Worm (Caenorhabditis elegans) whole organism, L1 larva: ENCODE results near the gene R52.6.

ENCODE experiments used
- F16B12.6 ChIP-seq: fragments of 150-350 bp; optimal IDR thresholded peaks from 2 replicates; lab custom pipeline; 2014; ENCODE audit warnings: missing biosample characterization, missing genetic modification characterization
- blmp-1 ChIP-seq: fragments of 150-350 bp; optimal IDR thresholded peaks from 2 replicates; lab custom pipeline; 2014; ENCODE audit warnings: missing biosample characterization, missing genetic modification characterization
- efl-1 ChIP-seq, 4 experiments: fragments of 150-350 bp; optimal IDR thresholded peaks in 3 of 4; peaks in 1 of 4; 1 replicate in 1 of 4; 2 replicates in 3 of 4; lab custom pipeline; 2014; ENCODE audit warnings: missing biosample characterization in 2 of 4, missing genetic modification characterization in 2 of 4, missing genetic modification reagents in 2 of 4
- fkh-8 ChIP-seq: sonication (generic microtip); optimal IDR thresholded peaks from 2 replicates; lab custom pipeline; 2016; ENCODE audit warnings: mild to moderate bottlenecking, missing genetic modification characterization, missing compliant biosample characterization
- lin-39 ChIP-seq: fragments of 150-350 bp; optimal IDR thresholded peaks from 2 replicates; lab custom pipeline; 2014; ENCODE audit warnings: missing biosample characterization, missing genetic modification reagents, missing genetic modification characterization
- mef-2 ChIP-seq: fragments of 150-350 bp; optimal IDR thresholded peaks from 2 replicates; lab custom pipeline; 2014; ENCODE audit warnings: missing biosample characterization, missing genetic modification characterization
- nhr-11 ChIP-seq: fragments of 150-350 bp; optimal IDR thresholded peaks from 2 replicates; lab custom pipeline; 2014; ENCODE audit warnings: missing biosample characterization, missing genetic modification characterization
- pqm-1 ChIP-seq: sonication (generic microtip); optimal IDR thresholded peaks from 3 replicates; lab custom pipeline; 2017; ENCODE audit warnings: missing biosample characterization, missing genetic modification characterization
- snpc-4 ChIP-seq: fragments of 150-350 bp; optimal IDR thresholded peaks from 2 replicates; lab custom pipeline; 2014; ENCODE audit warnings: missing biosample characterization, missing genetic modification characterization
- unc-130 ChIP-seq: fragments of 150-350 bp; optimal IDR thresholded peaks from 2 replicates; lab custom pipeline; 2017; ENCODE audit warnings: missing biosample characterization, missing genetic modification characterization, inconsistent platforms
- unc-62 ChIP-seq: fragments of 150-350 bp; optimal IDR thresholded peaks from 2 replicates; lab custom pipeline; 2014; ENCODE audit warnings: missing biosample characterization, missing genetic modification reagents, missing genetic modification characterization
- unc-86 ChIP-seq: sonication (generic microtip); optimal IDR thresholded peaks from 2 replicates; lab custom pipeline; 2016; ENCODE audit warnings: missing genetic modification characterization, missing compliant biosample characterization

DNA sequence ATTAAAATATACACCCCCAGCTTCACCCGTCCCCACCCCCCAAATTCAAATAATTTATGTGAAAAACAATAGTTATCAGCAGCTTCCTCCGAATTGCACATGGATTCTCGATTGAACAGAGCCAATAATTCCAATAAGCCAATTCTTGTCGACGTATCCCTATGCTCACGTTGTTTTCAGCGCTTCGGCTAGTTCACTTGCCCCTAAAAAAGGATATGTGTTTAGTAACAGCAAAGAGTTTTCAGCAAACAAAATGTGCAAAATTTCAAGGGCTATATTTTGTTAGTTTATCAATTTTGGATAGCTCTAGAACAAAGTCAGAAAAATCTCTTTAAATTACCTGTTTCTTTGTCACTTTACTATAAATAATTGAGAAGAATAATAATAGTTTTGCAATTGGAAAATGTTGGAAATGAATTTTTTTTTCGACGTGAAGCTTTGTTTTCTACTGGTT, 29.1 kb downstream of the R52.6 start, which contains the start of the genes T16A1.5 and fbxc-49:
- TF ChIP-seq unc-62 (GFP tag; lab: Kevin White, UChicago) (no peak), blmp-1 (tag; lab: Kevin White, UChicago) (no peak), efl-1 (optimal IDR thresholded peaks at IDR 0.05; lab: Kevin White, UChicago) (no peak), efl-1 (GFP tag; optimal IDR thresholded peaks at IDR 0.05 in 1 of 2; lab: Kevin White, UChicago) (no peak), nhr-11 (tag; lab: Kevin White, UChicago) (no peak), unc-130 (tag; lab: Kevin White, UChicago) (no peak), snpc-4 (no peak), fkh-8 (tag; lab: Kevin White, UChicago) (no peak), F16B12.6 (tag; lab: Kevin White, UChicago) (no peak), lin-39 (tag; lab: Kevin White, UChicago) (no peak), pqm-1 (no peak), unc-86 (no peak), mef-2 (tag; lab: Kevin White, UChicago) (no peak)
